Worm (Caenorhabditis elegans): ENCODE measurements around the gene Y5H2A.1.
"Not testable (repeated sequence)": the region's sequence is repeated elsewhere in the genome, so short reads cannot be mapped to it uniquely, and the experiment has no call there.

Gene Y5H2A.1

DNA sequence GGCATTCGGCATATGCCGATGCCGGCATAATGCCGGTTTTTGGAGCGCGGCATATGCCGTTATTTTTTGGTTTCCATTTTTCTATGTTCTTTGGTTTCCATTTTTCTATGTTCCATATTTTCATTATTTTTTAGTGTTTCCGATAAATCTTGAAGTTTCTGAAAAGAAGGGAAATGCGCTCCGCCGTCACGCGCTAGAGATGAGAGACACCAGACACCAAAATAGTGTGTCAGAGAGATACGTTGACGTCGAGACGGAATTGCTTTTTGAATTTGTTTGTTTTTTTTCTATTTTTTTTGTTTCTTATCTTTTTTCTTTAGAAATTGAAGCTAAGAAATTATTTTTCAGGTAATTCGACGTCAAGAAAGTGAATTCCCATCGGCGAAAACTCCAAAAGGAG is 16.5 kb downstream of the Y5H2A.1 start, which contains the start of gene F41B5.1:
TSS of gene F41B5.1 (plus strand) at position 343 of the 400 bp plus-strand sequence.
- not testable (repeated sequence) for TF ChIP-seq nhr-77, nhr-23, ZK546.5 (tag; optimal IDR thresholded peaks at IDR 0.05)

DNA sequence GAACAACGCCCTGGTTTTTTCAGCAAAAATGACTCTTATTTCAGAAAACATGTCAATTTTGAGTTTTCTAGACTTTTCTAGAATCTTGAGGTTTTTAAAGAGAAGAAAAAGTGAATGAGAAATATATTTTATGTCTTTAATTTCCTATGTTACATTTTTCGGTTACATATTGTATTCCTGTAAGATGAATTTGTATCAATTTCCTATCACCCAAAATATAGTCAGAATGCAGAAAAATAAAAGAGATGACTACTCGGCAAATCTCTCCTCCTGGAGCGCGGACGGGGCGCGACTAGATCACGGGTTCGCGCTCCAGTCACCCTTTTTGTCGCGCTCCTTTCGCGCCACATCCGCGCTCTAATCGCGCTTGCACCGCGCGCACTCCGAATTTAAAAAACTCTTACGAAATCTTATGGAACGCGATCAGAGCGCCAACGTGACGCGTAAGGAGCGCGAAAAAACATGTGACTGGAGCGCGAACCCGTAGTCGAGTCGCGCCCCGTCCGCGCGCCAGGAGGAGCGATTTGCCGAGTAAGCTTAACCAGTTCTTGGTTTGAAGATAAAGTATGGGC is 17.0 kb downstream of the Y5H2A.1 start, which contains the start of gene str-253:
TSS of gene str-253 (minus strand) at position 51 of the 572 bp plus-strand sequence.
- TF ChIP-seq nhr-23 (tag; optimal IDR thresholded peaks at IDR 0.05) (no peak), peb-1 (tag; optimal IDR thresholded peaks at IDR 0.05) (no peak), fos-1 (tag; optimal IDR thresholded peaks at IDR 0.05) (no peak), nhr-129 (tag; optimal IDR thresholded peaks at IDR 0.05) (no peak), lin-11 (tag; optimal IDR thresholded peaks at IDR 0.05) (no peak), skn-1 (tag; optimal IDR thresholded peaks at IDR 0.05) (no peak), unc-62 (GFP tag; optimal IDR thresholded peaks at IDR 0.05) (no peak), aly-2 (tag; optimal IDR thresholded peaks at IDR 0.05) (no peak), F13H6.1 (tag; optimal IDR thresholded peaks at IDR 0.05) (no peak), sma-3 (GFP tag; optimal IDR thresholded peaks at IDR 0.05) (no peak), R02D3.7 (tag; optimal IDR thresholded peaks at IDR 0.05) (no peak), Y55F3AM.14 (GFP tag; optimal IDR thresholded peaks at IDR 0.05) (no peak)

DNA sequence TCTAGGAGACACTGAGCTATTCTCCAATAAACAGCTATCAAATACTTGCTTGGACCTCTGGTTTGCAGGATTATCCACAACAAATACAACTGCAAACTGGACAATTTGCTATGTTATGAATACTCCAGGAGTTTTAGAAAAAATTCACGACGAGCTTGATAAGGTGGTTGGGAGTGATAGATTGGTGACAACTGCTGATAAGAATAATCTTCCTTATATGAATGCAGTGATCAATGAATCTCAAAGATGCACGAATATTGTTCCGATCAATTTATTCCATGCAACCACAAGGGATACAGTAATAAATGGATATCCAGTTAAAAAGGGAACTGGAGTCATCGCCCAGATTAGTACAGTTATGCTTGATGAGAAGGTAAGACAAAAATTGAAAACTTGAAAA is 19.9 kb downstream of the Y5H2A.1 start:
- TF ChIP-seq Y55F3AM.14 (GFP tag; optimal IDR thresholded peaks at IDR 0.05) (no peak), dmd-4 (tag; optimal IDR thresholded peaks at IDR 0.05) (no peak), fos-1 (tag; optimal IDR thresholded peaks at IDR 0.05) (peak; percentile 11)

- TF ChIP-seq fos-1 (tag; optimal IDR thresholded peaks at IDR 0.05): peak; percentile 81
- TF ChIP-seq skn-1 (tag; optimal IDR thresholded peaks at IDR 0.05): peak; percentile 10
- TF ChIP-seq nhr-12 (tag; optimal IDR thresholded peaks at IDR 0.05): no peak
- peak; percentile 64 for TF ChIP-seq sma-9 (GFP tag; optimal IDR thresholded peaks at IDR 0.05)
- TF ChIP-seq sma-9 (tag; optimal IDR thresholded peaks at IDR 0.05): no peak
- TF ChIP-seq lsy-2 (tag; optimal IDR thresholded peaks at IDR 0.05): no peak
- peak; percentile 35 for TF ChIP-seq gmeb-1 (tag; optimal IDR thresholded peaks at IDR 0.05)
- TF ChIP-seq crh-2 (tag; optimal IDR thresholded peaks at IDR 0.05): peak; percentile 46
- no peak for TF ChIP-seq unc-62 (GFP tag; optimal IDR thresholded peaks at IDR 0.05)
- peak; percentile 59 for TF ChIP-seq nhr-129 (tag; optimal IDR thresholded peaks at IDR 0.05)
- no peak for TF ChIP-seq lin-11 (tag; optimal IDR thresholded peaks at IDR 0.05)
- TF ChIP-seq nhr-6 (tag; optimal IDR thresholded peaks at IDR 0.05): no peak
- peak; percentile 17 for TF ChIP-seq C34F6.9 (tag; optimal IDR thresholded peaks at IDR 0.05)
Observed at ce11 chrV:2250126-2250590, 21.5 kb downstream of the Y5H2A.1 start, which contains the start of gene cyp-33C7. cyp-33C7 (plus strand) TSS chrV:2250540.

- no peak for TF ChIP-seq lin-11 (tag; optimal IDR thresholded peaks at IDR 0.05)
- no peak for TF ChIP-seq mab-5 (tag; optimal IDR thresholded peaks at IDR 0.05)
- no peak for TF ChIP-seq ztf-4 (tag; optimal IDR thresholded peaks at IDR 0.05)
- TF ChIP-seq ztf-1 (GFP tag; conservative IDR thresholded peaks at IDR 0.05): no peak
- no peak for TF ChIP-seq lin-13 (GFP tag; optimal IDR thresholded peaks at IDR 0.05)
- no peak for TF ChIP-seq elt-3 (tag; optimal IDR thresholded peaks at IDR 0.05)
- TF ChIP-seq nhr-12 (tag; optimal IDR thresholded peaks at IDR 0.05): no peak
- TF ChIP-seq skn-1 (tag; optimal IDR thresholded peaks at IDR 0.05): no peak
Observed at ce11 chrV:2249310-2249709, 22.3 kb downstream of the Y5H2A.1 start, which contains the start of gene cyp-33C6. cyp-33C6 (minus strand) TSS chrV:2249410.

ce11 chrV:2244751-2245150 is 26.9 kb downstream of the Y5H2A.1 start, which contains the start of gene cyp-33C5:
cyp-33C5 (plus strand) TSS chrV:2245004.
- TF ChIP-seq elt-1 (tag; optimal IDR thresholded peaks at IDR 0.05) (no peak), unc-55 (GFP tag; optimal IDR thresholded peaks at IDR 0.05) (peak; percentile 2), dmd-4 (tag; optimal IDR thresholded peaks at IDR 0.05) (no peak), ama-1 (optimal IDR thresholded peaks at IDR 0.05) (no peak), nhr-10 (tag; optimal IDR thresholded peaks at IDR 0.05) (no peak), sma-3 (GFP tag; optimal IDR thresholded peaks at IDR 0.05) (peak; percentile 5), gmeb-1 (tag; optimal IDR thresholded peaks at IDR 0.05) (peak; percentile 28), fos-1 (tag; optimal IDR thresholded peaks at IDR 0.05) (peak; percentile 44), nhr-129 (tag; optimal IDR thresholded peaks at IDR 0.05) (peak; percentile 26), sma-9 (GFP tag; optimal IDR thresholded peaks at IDR 0.05) (peak; percentile 74), sma-9 (tag; optimal IDR thresholded peaks at IDR 0.05) (no peak)

All from whole organism, L2 larva.